Fruit fly (Drosophila melanogaster): ENCODE measurements around the gene baz.

dm6 chrX:17146529-17146928 is 13.3 kb upstream of the baz start:
- no peak for TF ChIP-seq CTCF (optimal IDR thresholded peaks at IDR 0.05)
- TF ChIP-seq CG8478 (optimal IDR thresholded peaks at IDR 0.05): no peak
